Worm (Caenorhabditis elegans) whole organism, young adult: ENCODE results near the gene zfp-1.

ENCODE experiments used
- B0336.3 ChIP-seq: fragments of 200-800 bp; sonication (Bioruptor generic); IDR thresholded peaks from 2 replicates; pipeline ENCODE4 v1.3.6; 2022; ENCODE audit warnings: missing genetic modification characterization, missing compliant biosample characterization
- F22D6.2 ChIP-seq: sonication (generic microtip); optimal IDR thresholded peaks from 2 replicates; lab custom pipeline; 2016; ENCODE audit warnings: mild to moderate bottlenecking, missing genetic modification characterization, missing compliant biosample characterization
- F23B12.7 ChIP-seq: sonication (generic microtip); optimal IDR thresholded peaks from 2 replicates; lab custom pipeline; 2017; ENCODE audit warnings: missing genetic modification characterization, mild to moderate bottlenecking, missing compliant biosample characterization, antibody characterized with exemption, moderate library complexity; ENCODE audit not compliant: insufficient read depth
- F37B4.10 ChIP-seq: fragments of 200-800 bp; sonication (Bioruptor generic); IDR thresholded peaks from 2 replicates; pipeline ENCODE4 v1.3.6; 2022; ENCODE audit warnings: missing genetic modification characterization, missing compliant biosample characterization
- F39B2.1 ChIP-seq: fragments of 200-800 bp; sonication (Bioruptor generic); IDR thresholded peaks from 2 replicates; pipeline ENCODE4 v1.3.6; 2022; ENCODE audit warnings: missing genetic modification reagents, missing genetic modification characterization, missing compliant biosample characterization
- F49E8.2 ChIP-seq: sonication (generic microtip); optimal IDR thresholded peaks from 3 replicates; lab custom pipeline; 2017; ENCODE audit warnings: missing genetic modification characterization, mild to moderate bottlenecking, missing compliant biosample characterization, antibody characterized with exemption, moderate library complexity; ENCODE audit not compliant: insufficient read depth
- F52B5.7 ChIP-seq: sonication (generic microtip); optimal IDR thresholded peaks from 2 replicates; lab custom pipeline; 2016; ENCODE audit warnings: mild to moderate bottlenecking, missing genetic modification characterization, missing compliant biosample characterization
- F55B11.4 ChIP-seq: sonication (generic microtip); optimal IDR thresholded peaks from 2 replicates; lab custom pipeline; 2016; ENCODE audit warnings: missing compliant biosample characterization, missing genetic modification characterization, borderline replicate concordance; ENCODE audit not compliant: insufficient read depth
- F57C9.4 ChIP-seq: sonication (generic microtip); optimal IDR thresholded peaks from 2 replicates; lab custom pipeline; 2017; ENCODE audit warnings: mild to moderate bottlenecking, missing genetic modification characterization, missing compliant biosample characterization
- K12H6.12 ChIP-seq: fragments of 200-800 bp; sonication (Bioruptor generic); optimal IDR thresholded peaks from 2 replicates; lab custom pipeline; 2018; ENCODE audit warnings: mild to moderate bottlenecking, missing genetic modification characterization, missing compliant biosample characterization
- Y67H2A.10 ChIP-seq: fragments of 200-800 bp; sonication (Bioruptor generic); conservative IDR thresholded peaks from 2 replicates; pipeline ENCODE4 v1.3.6; 2022; ENCODE audit warnings: missing genetic modification reagents, missing genetic modification characterization, missing compliant biosample characterization
- aptf-3 ChIP-seq: fragments of 200-800 bp; sonication (Bioruptor generic); IDR thresholded peaks from 2 replicates; pipeline ENCODE4 v1.3.6; 2022; ENCODE audit warnings: missing genetic modification characterization, missing compliant biosample characterization
- atf-7 ChIP-seq: sonication (generic microtip); optimal IDR thresholded peaks from 2 replicates; lab custom pipeline; 2017; ENCODE audit warnings: mild to moderate bottlenecking, missing genetic modification characterization, missing compliant biosample characterization
- athp-1 ChIP-seq: sonication (generic microtip); optimal IDR thresholded peaks from 2 replicates; lab custom pipeline; 2017; ENCODE audit warnings: mild to moderate bottlenecking, missing genetic modification characterization, missing compliant biosample characterization
- bed-1 ChIP-seq: fragments of 200-800 bp; sonication (Bioruptor generic); IDR thresholded peaks from 2 replicates; pipeline ENCODE4 v1.3.6; 2022; ENCODE audit warnings: missing genetic modification reagents, missing genetic modification characterization, missing compliant biosample characterization
- cebp-2 ChIP-seq: fragments of 200-800 bp; sonication (Bioruptor generic); IDR thresholded peaks from 2 replicates; pipeline ENCODE4 v1.3.6; 2022; ENCODE audit warnings: missing genetic modification characterization, missing compliant biosample characterization
- ceh-58 ChIP-seq: fragments of 200-800 bp; sonication (Bioruptor generic); IDR thresholded peaks from 2 replicates; pipeline ENCODE4 v1.3.6; 2022; ENCODE audit warnings: missing genetic modification characterization, missing compliant biosample characterization
- ceh-79 ChIP-seq: sonication (generic microtip); optimal IDR thresholded peaks from 2 replicates; lab custom pipeline; 2017; ENCODE audit warnings: mild to moderate bottlenecking, missing genetic modification characterization, missing compliant biosample characterization
- ceh-91 ChIP-seq: fragments of 200-800 bp; sonication (Bioruptor generic); IDR thresholded peaks from 2 replicates; pipeline ENCODE4 v1.3.6; 2022; ENCODE audit warnings: missing genetic modification reagents, missing genetic modification characterization, missing compliant biosample characterization
- chd-7 ChIP-seq: sonication (generic microtip); optimal IDR thresholded peaks from 2 replicates; lab custom pipeline; 2016; ENCODE audit warnings: mild to moderate bottlenecking, missing genetic modification characterization, moderate library complexity, missing compliant biosample characterization
- dox-1 ChIP-seq: fragments of 200-800 bp; sonication (Bioruptor generic); IDR thresholded peaks from 2 replicates; pipeline ENCODE4 v1.3.6; 2022; ENCODE audit warnings: missing genetic modification reagents, missing genetic modification characterization, missing compliant biosample characterization
- egl-18 ChIP-seq: fragments of 200-800 bp; sonication (Bioruptor generic); IDR thresholded peaks from 2 replicates; pipeline ENCODE4 v1.3.6; 2022; ENCODE audit warnings: missing genetic modification reagents, missing genetic modification characterization, missing compliant biosample characterization
- him-1 ChIP-seq: sonication (generic microtip); optimal IDR thresholded peaks from 2 replicates; lab custom pipeline; 2016; ENCODE audit warnings: missing genotype, missing genetic modification reagents, missing genetic modification characterization, missing compliant biosample characterization
- hlh-26 ChIP-seq: fragments of 200-800 bp; sonication (Bioruptor generic); conservative IDR thresholded peaks from 2 replicates; pipeline ENCODE4 v1.3.6; 2022; ENCODE audit warnings: missing genetic modification reagents, missing genetic modification characterization, missing compliant biosample characterization
- hmg-1.2 ChIP-seq: fragments of 200-800 bp; sonication (Bioruptor generic); IDR thresholded peaks from 2 replicates; pipeline ENCODE4 v1.3.6; 2022; ENCODE audit warnings: missing genetic modification reagents, missing genetic modification characterization, missing compliant biosample characterization
- hrde-1 ChIP-seq: sonication (generic microtip); optimal IDR thresholded peaks from 2 replicates; lab custom pipeline; 2016; ENCODE audit warnings: missing genetic modification characterization, mild to moderate bottlenecking, missing compliant biosample characterization, moderate library complexity, missing genotype, missing genetic modification reagents, borderline replicate concordance
- let-526 ChIP-seq: fragments of 200-800 bp; sonication (Bioruptor generic); IDR thresholded peaks from 2 replicates; pipeline ENCODE4 v1.3.6; 2022; ENCODE audit warnings: missing genetic modification reagents, missing genetic modification characterization, missing compliant biosample characterization
- lir-1 ChIP-seq: fragments of 200-800 bp; sonication (Bioruptor generic); conservative IDR thresholded peaks from 2 replicates; pipeline ENCODE4 v1.3.6; 2022; ENCODE audit warnings: missing genetic modification reagents, missing genetic modification characterization, missing compliant biosample characterization
- madf-10 ChIP-seq: sonication (generic microtip); optimal IDR thresholded peaks from 2 replicates; lab custom pipeline; 2016; ENCODE audit warnings: mild to moderate bottlenecking, missing genetic modification characterization, missing compliant biosample characterization
- madf-3 ChIP-seq: fragments of 200-800 bp; sonication (Bioruptor generic); IDR thresholded peaks from 2 replicates; pipeline ENCODE4 v1.3.6; 2022; ENCODE audit warnings: missing genetic modification reagents, missing genetic modification characterization, missing compliant biosample characterization
- mcd-1 ChIP-seq: fragments of 200-800 bp; sonication (Bioruptor generic); IDR thresholded peaks from 2 replicates; pipeline ENCODE4 v1.3.6; 2022; ENCODE audit warnings: missing genetic modification reagents, missing genetic modification characterization, missing compliant biosample characterization
- mel-28 ChIP-seq: sonication (generic microtip); optimal IDR thresholded peaks from 2 replicates; lab custom pipeline; 2016; ENCODE audit warnings: borderline replicate concordance, mild to moderate bottlenecking, missing genetic modification characterization, missing compliant biosample characterization
- mes-4 ChIP-seq: sonication (generic microtip); optimal IDR thresholded peaks from 2 replicates; lab custom pipeline; 2016; ENCODE audit warnings: missing genotype, missing genetic modification characterization, missing compliant biosample characterization
- nfya-1 ChIP-seq: sonication (generic microtip); optimal IDR thresholded peaks from 2 replicates; lab custom pipeline; 2017; ENCODE audit warnings: antibody characterized with exemption, missing compliant biosample characterization, missing genetic modification characterization, borderline replicate concordance; ENCODE audit not compliant: insufficient read depth
- nfyb-1 ChIP-seq: fragments of 200-800 bp; sonication (Bioruptor generic); IDR thresholded peaks from 2 replicates; pipeline ENCODE4 v1.3.6; 2022; ENCODE audit warnings: missing genetic modification reagents, missing genetic modification characterization, missing compliant biosample characterization
- nhr-27 ChIP-seq: fragments of 200-800 bp; sonication (Bioruptor generic); optimal IDR thresholded peaks from 2 replicates; lab custom pipeline; 2018; ENCODE audit warnings: mild to moderate bottlenecking, missing genetic modification characterization, moderate library complexity, missing compliant biosample characterization
- nhr-80 ChIP-seq: sonication (generic microtip); optimal IDR thresholded peaks from 2 replicates; lab custom pipeline; 2016; ENCODE audit warnings: missing genetic modification characterization, missing compliant biosample characterization
- rcor-1 ChIP-seq: fragments of 200-800 bp; sonication (Bioruptor generic); IDR thresholded peaks from 2 replicates; pipeline ENCODE4 v1.3.6; 2022; ENCODE audit warnings: missing genetic modification reagents, missing genetic modification characterization, missing compliant biosample characterization
- repo-1 ChIP-seq: sonication (generic microtip); optimal IDR thresholded peaks from 2 replicates; lab custom pipeline; 2017; ENCODE audit warnings: mild to moderate bottlenecking, missing genetic modification characterization, missing compliant biosample characterization
- sea-2 ChIP-seq: fragments of 200-800 bp; sonication (Bioruptor generic); IDR thresholded peaks from 2 replicates; pipeline ENCODE4 v1.3.6; 2022; ENCODE audit warnings: missing genetic modification characterization, missing compliant biosample characterization
- somi-1 ChIP-seq: fragments of 200-800 bp; sonication (Bioruptor generic); optimal IDR thresholded peaks from 2 replicates; lab custom pipeline; 2018; ENCODE audit warnings: mild to moderate bottlenecking, missing genetic modification characterization, missing compliant biosample characterization
- unc-130 ChIP-seq: sonication (generic microtip); optimal IDR thresholded peaks from 2 replicates; lab custom pipeline; 2016; ENCODE audit warnings: missing genetic modification reagents, missing genetic modification characterization, missing compliant biosample characterization
- ztf-28 ChIP-seq: fragments of 200-800 bp; sonication (Bioruptor generic); IDR thresholded peaks from 2 replicates; pipeline ENCODE4 v1.3.6; 2022; ENCODE audit warnings: missing genetic modification reagents, missing genetic modification characterization, missing compliant biosample characterization

zfp-1 gene

DNA sequence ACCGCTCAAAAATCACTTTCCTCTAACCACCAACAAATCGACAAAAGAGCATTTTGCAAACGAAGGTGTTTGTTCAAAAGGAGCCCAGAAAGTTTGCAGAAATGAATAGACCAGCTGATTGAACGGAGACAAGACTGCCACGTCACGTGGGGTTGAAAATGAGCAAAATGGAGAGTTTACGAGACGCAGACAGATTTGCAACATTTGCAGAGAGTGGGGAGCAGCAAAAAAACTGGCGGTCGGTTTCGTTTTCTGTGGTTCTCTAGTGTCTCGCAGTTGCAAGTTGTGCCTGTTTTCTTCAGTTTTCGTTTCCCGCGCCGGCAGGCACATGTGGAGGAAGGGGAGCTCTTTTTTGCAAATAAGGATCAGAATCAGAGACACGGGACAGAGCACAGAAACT, 5.9 kb upstream of the zfp-1 start (continued):
- TF ChIP-seq ceh-79 (tag; lab: Kevin White, UChicago) (no peak), chd-7 (tag; lab: Kevin White, UChicago) (peak; percentile 12), mes-4 (tag; lab: Kevin White, UChicago) (no peak), F22D6.2 (tag; lab: Kevin White, UChicago) (no peak), madf-3 (GFP tag; lab: Robert Waterston, UW) (no peak), repo-1 (tag; lab: Kevin White, UChicago) (no peak), F39B2.1 (GFP tag; lab: Robert Waterston, UW) (no peak), F57C9.4 (tag; lab: Kevin White, UChicago) (no peak), F55B11.4 (tag; lab: Kevin White, UChicago) (no peak), egl-18 (no peak), let-526 (0 out of 2 replicates have a peak, but pooled peaks have one; percentile 31), madf-10 (tag; lab: Kevin White, UChicago) (peak; percentile 3), F37B4.10 (GFP tag; lab: Robert Waterston, UW) (no peak), F52B5.7 (tag; lab: Kevin White, UChicago) (no peak), nfya-1 (no peak), sea-2 (GFP tag; lab: Robert Waterston, UW) (no peak), hlh-26 (GFP tag; lab: Robert Waterston, UW) (no peak), nfyb-1 (GFP tag; lab: Robert Waterston, UW) (peak; percentile 53; the same call in 1 of the 2 replicates), him-1 (tag; lab: Kevin White, UChicago) (no peak), rcor-1 (GFP tag; lab: Robert Waterston, UW) (0 out of 2 replicates have a peak, but pooled peaks have one; percentile 8), hmg-1.2 (GFP tag; lab: Robert Waterston, UW) (peak; percentile 51; the same call in 1 of the 2 replicates), bed-1 (no peak), mel-28 (no peak), somi-1 (GFP tag; lab: Kevin White, UChicago) (no peak), ceh-91 (GFP tag; lab: Robert Waterston, UW) (no peak), ztf-28 (no peak), atf-7 (tag; lab: Kevin White, UChicago) (no peak), hrde-1 (no peak), dox-1 (GFP tag; lab: Robert Waterston, UW) (no peak), lir-1 (GFP tag; lab: Robert Waterston, UW) (0 out of 2 replicates have a peak, but pooled peaks have one; percentile 40), Y67H2A.10 (GFP tag; lab: Robert Waterston, UW) (no peak), athp-1 (tag; lab: Kevin White, UChicago) (no peak), ceh-58 (no peak), nhr-27 (no peak), mcd-1 (GFP tag; lab: Robert Waterston, UW) (peak; percentile 39; the same call in 1 of the 2 replicates), K12H6.12 (tag; lab: Kevin White, UChicago) (peak; percentile 71), unc-130 (no peak), cebp-2 (GFP tag; lab: Robert Waterston, UW) (no peak)

DNA sequence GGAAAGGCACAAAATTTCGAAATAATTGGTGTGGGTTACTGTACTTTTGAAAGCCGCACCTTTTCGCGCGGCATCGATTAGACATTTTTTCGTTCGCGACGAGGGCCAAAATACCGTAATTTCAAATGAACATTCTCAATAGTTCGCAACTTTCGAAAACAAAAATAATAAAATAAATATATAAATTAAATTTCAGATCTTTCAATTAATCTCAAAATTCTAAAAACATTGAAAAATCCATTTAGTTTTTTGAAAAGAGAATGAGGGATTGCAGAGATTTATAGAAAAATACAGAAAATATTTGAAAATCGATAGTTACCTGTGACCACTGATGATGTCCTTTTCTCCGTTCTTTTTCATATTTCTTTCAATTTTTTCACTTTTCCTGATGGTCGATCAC, 5.3 kb upstream of the zfp-1 start, which contains the start of gene K02D10.8:
K02D10.8 (plus strand) TSS at position 301 of the 400 bp plus-strand sequence.
- TF ChIP-seq nfya-1 (no peak), B0336.3 (GFP tag; lab: Robert Waterston, UW) (no peak), F57C9.4 (tag; lab: Kevin White, UChicago) (no peak), sea-2 (GFP tag; lab: Robert Waterston, UW) (no peak), F23B12.7 (tag; lab: Kevin White, UChicago) (no peak), cebp-2 (GFP tag; lab: Robert Waterston, UW) (no peak), nhr-80 (tag; lab: Kevin White, UChicago) (no peak), F49E8.2 (tag; lab: Kevin White, UChicago) (no peak), aptf-3 (no peak), mel-28 (no peak)
- TF ChIP-seq, all 124 proteins: peak for 0
